Fruit fly (Drosophila melanogaster): Measurements from ENCODE around the gene AdamTS-B.
A peak's percentile ranks its signal among the peaks of the same experiment; 100 is the strongest.

Gene AdamTS-B

dm6 chrX:5718476-5719012 is 20.2 kb downstream of the AdamTS-B start (continued):
- TF ChIP-seq unc-4 (GFP tag; IDR thresholded peaks at IDR 0.05; ENCODE audit: partially characterized antibody), result no peak
- no peak for TF ChIP-seq dan (GFP tag; IDR thresholded peaks at IDR 0.05)
- no peak for TF ChIP-seq CG12942 (GFP tag; optimal IDR thresholded peaks at IDR 0.05)
- TF ChIP-seq CG8388 (GFP tag; optimal IDR thresholded peaks at IDR 0.05), result no peak
- no peak for TF ChIP-seq CG16813 (GFP tag; IDR thresholded peaks at IDR 0.05; ENCODE audit: partially characterized antibody)
- peak; percentile 85 for TF ChIP-seq CG13894 (tag; optimal IDR thresholded peaks at IDR 0.05)
- no peak for TF ChIP-seq Antp (GFP tag; optimal IDR thresholded peaks at IDR 0.05)
- TF ChIP-seq CG11560 (tag; IDR thresholded peaks at IDR 0.05), result peak; percentile 39; the same call in 1 of the 3 replicates
- peak; percentile 61 for TF ChIP-seq CG12659 (GFP tag; optimal IDR thresholded peaks at IDR 0.05)
- no peak for TF ChIP-seq CG42726 (GFP tag; IDR thresholded peaks at IDR 0.05; ENCODE audit: partially characterized antibody)
- TF ChIP-seq CG4707 (GFP tag; optimal IDR thresholded peaks at IDR 0.05), result no peak
- peak; percentile 77 for TF ChIP-seq Hmr (GFP tag; optimal IDR thresholded peaks at IDR 0.05)
- peak; percentile 30 for TF ChIP-seq CG15011 (GFP tag; optimal IDR thresholded peaks at IDR 0.05)
- no peak for TF ChIP-seq fd64A (GFP tag; optimal IDR thresholded peaks at IDR 0.05)
- TF ChIP-seq aop (GFP tag; IDR thresholded peaks at IDR 0.05), result no peak
- TF ChIP-seq zf30C (GFP tag; optimal IDR thresholded peaks at IDR 0.05), result no peak
- no peak for TF ChIP-seq CG15601 (tag; optimal IDR thresholded peaks at IDR 0.05)
- TF ChIP-seq Hr3 (GFP tag; optimal IDR thresholded peaks at IDR 0.05), result peak; percentile 9
- no peak for TF ChIP-seq kni (GFP tag; optimal IDR thresholded peaks at IDR 0.05)
- no peak for TF ChIP-seq CG15696 (tag; optimal IDR thresholded peaks at IDR 0.05)
- peak; percentile 20; the same call in 1 of the 2 replicates for TF ChIP-seq GATAe (GFP tag; conservative IDR thresholded peaks at IDR 0.05)
- TF ChIP-seq hkb (optimal IDR thresholded peaks at IDR 0.05), result no peak
- peak; percentile 64; the same call in 1 of the 2 replicates for TF ChIP-seq hkb (GFP tag; IDR thresholded peaks at IDR 0.05)
- no peak for TF ChIP-seq CG18011 (GFP tag; optimal IDR thresholded peaks at IDR 0.05)
- TF ChIP-seq ems (GFP tag; optimal IDR thresholded peaks at IDR 0.05), result no peak
- peak; percentile 5 for TF ChIP-seq CG17829 (tag; optimal IDR thresholded peaks at IDR 0.05)
- TF ChIP-seq repo (GFP tag; optimal IDR thresholded peaks at IDR 0.05), result no peak
- TF ChIP-seq CG3726 (GFP tag; IDR thresholded peaks at IDR 0.05), result no peak
- no peak for TF ChIP-seq gro (GFP tag; optimal IDR thresholded peaks at IDR 0.05)
- TF ChIP-seq CG18476 (GFP tag; optimal IDR thresholded peaks at IDR 0.05), result no peak
- no peak for TF ChIP-seq Elba2 (GFP tag; optimal IDR thresholded peaks at IDR 0.05)
- no peak for TF ChIP-seq CG1529 (GFP tag; optimal IDR thresholded peaks at IDR 0.05)
- TF ChIP-seq lbe (GFP tag; optimal IDR thresholded peaks at IDR 0.05), result peak; percentile 67
- 0 out of 2 replicates have a peak, but pooled peaks have one; percentile 10 for TF ChIP-seq toy (GFP tag; IDR thresholded peaks at IDR 0.05)
- TF ChIP-seq CG43689 (GFP tag; IDR thresholded peaks at IDR 0.05), result no peak
- no peak for TF ChIP-seq CG3065 (GFP tag; optimal IDR thresholded peaks at IDR 0.05)
- peak; percentile 57 for TF ChIP-seq sisA (GFP tag; IDR thresholded peaks at IDR 0.05)
- no peak for TF ChIP-seq CG4282 (GFP tag; optimal IDR thresholded peaks at IDR 0.05)
- TF ChIP-seq wor (GFP tag; IDR thresholded peaks at IDR 0.05), result no peak
- TF ChIP-seq CG2678 (tag; optimal IDR thresholded peaks at IDR 0.05), result peak; percentile 85
- TF ChIP-seq CG8944 (GFP tag; optimal IDR thresholded peaks at IDR 0.05), result no peak
- no peak for TF ChIP-seq dimm (GFP tag; IDR thresholded peaks at IDR 0.05)
- TF ChIP-seq Trl (optimal IDR thresholded peaks at IDR 0.05), result no peak
- TF ChIP-seq Trl (GFP tag; optimal IDR thresholded peaks at IDR 0.05), result no peak
- peak; percentile 53 for TF ChIP-seq CG34376 (GFP tag; optimal IDR thresholded peaks at IDR 0.05)
- peak; percentile 38 for TF ChIP-seq CG10274 (GFP tag; optimal IDR thresholded peaks at IDR 0.05)
- peak; percentile 41; the same call in 1 of the 2 replicates for TF ChIP-seq Xrp1 (GFP tag; IDR thresholded peaks at IDR 0.05)
